Fruit fly (Drosophila melanogaster): ENCODE data around the gene Pfdn4.

The Pfdn4 gene

DNA sequence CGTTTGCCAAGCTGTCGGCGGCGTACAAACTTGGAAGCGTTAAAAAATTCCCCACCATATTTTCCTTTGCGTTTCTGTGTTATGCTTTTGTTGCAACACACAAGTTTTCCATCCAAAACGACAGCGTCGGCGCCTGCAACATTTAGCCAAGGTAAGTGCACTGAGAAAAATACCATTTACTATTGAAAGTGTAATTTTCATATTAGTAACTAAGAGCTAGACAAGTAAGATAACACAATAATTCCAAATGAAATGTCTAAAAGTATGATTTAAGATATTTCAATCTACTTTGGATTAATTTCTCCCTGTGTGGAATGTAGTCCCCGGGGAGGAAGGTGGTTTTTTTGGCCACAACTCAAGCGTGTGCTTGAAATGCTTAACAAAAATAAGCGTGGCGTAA is 18.0 kb upstream of the Pfdn4 start:
- peak; percentile 68 for TF ChIP-seq Drgx (GFP tag; IDR thresholded peaks at IDR 0.05)
- TF ChIP-seq CG18476 (GFP tag; optimal IDR thresholded peaks at IDR 0.05), result no peak
- 0 out of 2 replicates have a peak, but pooled peaks have one; percentile 6 for TF ChIP-seq lmd (GFP tag; IDR thresholded peaks at IDR 0.05)
- peak; percentile 34; the same call in 1 of the 3 replicates for TF ChIP-seq Aef1 (GFP tag; IDR thresholded peaks at IDR 0.05)
- no peak for TF ChIP-seq CG11398 (GFP tag; optimal IDR thresholded peaks at IDR 0.05)
- peak; percentile 27 for TF ChIP-seq CG18599 (GFP tag; optimal IDR thresholded peaks at IDR 0.05)
- 0 out of 2 replicates have a peak, but pooled peaks have one; percentile 33 for TF ChIP-seq HLH3B (GFP tag; IDR thresholded peaks at IDR 0.05)
- TF ChIP-seq CG10979 (tag; optimal IDR thresholded peaks at IDR 0.05), result no peak
- peak; percentile 37 for TF ChIP-seq lab (GFP tag; optimal IDR thresholded peaks at IDR 0.05)
- TF ChIP-seq CG11504 (tag; optimal IDR thresholded peaks at IDR 0.05), result peak; percentile 46
- peak; percentile 18 for TF ChIP-seq fd96Cb (tag; optimal IDR thresholded peaks at IDR 0.05)

- TF ChIP-seq fd64A (GFP tag; optimal IDR thresholded peaks at IDR 0.05) (no peak), bowl (GFP tag; IDR thresholded peaks at IDR 0.05) (no peak), pzg (GFP tag; optimal IDR thresholded peaks at IDR 0.05) (no peak), CG3407 (GFP tag; optimal IDR thresholded peaks at IDR 0.05) (no peak), zf30C (GFP tag; optimal IDR thresholded peaks at IDR 0.05) (no peak), kni (GFP tag; optimal IDR thresholded peaks at IDR 0.05) (no peak), lab (GFP tag; optimal IDR thresholded peaks at IDR 0.05) (no peak), CG7963 (GFP tag; IDR thresholded peaks at IDR 0.05; ENCODE audit: partially characterized antibody) (no peak), stc (GFP tag; IDR thresholded peaks at IDR 0.05) (no peak), vfl (GFP tag; optimal IDR thresholded peaks at IDR 0.05) (no peak), emc (GFP tag; optimal IDR thresholded peaks at IDR 0.05) (no peak), CG31441 (GFP tag; IDR thresholded peaks at IDR 0.05) (no peak), CG18262 (tag; optimal IDR thresholded peaks at IDR 0.05) (no peak), CG6683 (GFP tag; optimal IDR thresholded peaks at IDR 0.05) (no peak), NfI (GFP tag; optimal IDR thresholded peaks at IDR 0.05) (no peak), CG4707 (GFP tag; optimal IDR thresholded peaks at IDR 0.05) (no peak), yki (optimal IDR thresholded peaks at IDR 0.05) (no peak)
Measured at dm6 chr3L:5382721-5383120, 14.9 kb upstream of the Pfdn4 start, which contains the start of gene Ir64a. Gene Ir64a, minus strand, starts transcription at chr3L:5382821.

- TF ChIP-seq Ets65A (GFP tag) (peak; percentile 90), row (GFP tag; IDR thresholded peaks at IDR 0.05) (no peak), gsb (GFP tag; IDR thresholded peaks at IDR 0.05) (no peak)
Measured at dm6 chr3L:5372052-5372451, 4.2 kb upstream of the Pfdn4 start.

DNA sequence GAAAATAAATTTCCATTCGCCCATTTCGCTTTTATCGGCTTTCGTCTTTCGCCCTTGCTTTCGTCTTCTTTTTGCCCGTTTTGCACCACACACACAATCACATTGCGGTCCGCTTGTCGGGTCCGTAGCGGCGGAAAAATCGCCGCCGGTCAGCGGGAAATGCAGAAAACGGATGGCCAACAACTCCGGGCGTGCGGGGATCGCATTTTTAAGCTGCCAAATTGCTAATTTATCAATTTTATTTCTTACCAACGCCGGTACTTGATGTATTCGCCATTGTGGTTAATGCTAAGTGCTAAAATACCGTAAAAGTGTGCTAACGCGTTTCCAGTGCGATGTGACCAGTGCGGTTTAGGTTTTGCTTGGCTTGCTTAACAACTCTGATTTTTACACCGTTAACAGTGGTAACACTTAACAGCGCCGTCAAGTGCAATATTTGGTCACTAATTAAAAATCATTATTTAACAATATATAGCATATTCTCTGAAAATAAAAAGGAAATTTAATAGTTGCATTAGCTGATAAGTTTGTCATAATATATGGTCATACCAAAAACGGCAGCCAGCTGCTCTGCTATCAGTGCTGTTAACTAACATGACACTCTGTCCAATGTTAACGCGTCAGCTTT is 1.8 kb downstream of the Pfdn4 start, which contains the start of the genes Uev1A and Membrin:
Gene Uev1A, minus strand, starts transcription at position 346 of the 628 bp plus-strand sequence.
Gene Membrin, plus strand, starts transcription at position 576 of the 628 bp plus-strand sequence.
- no peak for TF ChIP-seq B-H2 (GFP tag; optimal IDR thresholded peaks at IDR 0.05)
- TF ChIP-seq grau (tag; optimal IDR thresholded peaks at IDR 0.05), result peak; percentile 19
- peak; percentile 53 for TF ChIP-seq trem (tag; optimal IDR thresholded peaks at IDR 0.05)
- no peak for TF ChIP-seq CG18476 (GFP tag; optimal IDR thresholded peaks at IDR 0.05)
- TF ChIP-seq CG9797 (GFP tag; optimal IDR thresholded peaks at IDR 0.05), result peak; percentile 97
- peak; percentile 15 for TF ChIP-seq CG17829 (tag; optimal IDR thresholded peaks at IDR 0.05)
- TF ChIP-seq CG2712 (tag; optimal IDR thresholded peaks at IDR 0.05), result peak; percentile 30
- TF ChIP-seq YL-1 (GFP tag; optimal IDR thresholded peaks at IDR 0.05), result peak; percentile 65
- TF ChIP-seq CG1832 (GFP tag; optimal IDR thresholded peaks at IDR 0.05), result no peak
- TF ChIP-seq Ssrp (tag; optimal IDR thresholded peaks at IDR 0.05), result no peak
- peak; percentile 69 for TF ChIP-seq CG14710 (tag; optimal IDR thresholded peaks at IDR 0.05)
- peak; percentile 32 for TF ChIP-seq Nf-YC (tag; optimal IDR thresholded peaks at IDR 0.05)
- peak; percentile 44 for TF ChIP-seq ftz-f1 (GFP tag; optimal IDR thresholded peaks at IDR 0.05)
- no peak for TF ChIP-seq CG8478 (optimal IDR thresholded peaks at IDR 0.05)
- TF ChIP-seq CoRest (tag; optimal IDR thresholded peaks at IDR 0.05), result no peak
- no peak for TF ChIP-seq CG7745 (tag; optimal IDR thresholded peaks at IDR 0.05)
- TF ChIP-seq amos (GFP tag; IDR thresholded peaks at IDR 0.05; ENCODE audit: partially characterized antibody), result peak; percentile 40; the same call in 1 of the 2 replicates
- no peak for TF ChIP-seq tll (GFP tag; optimal IDR thresholded peaks at IDR 0.05)
